Worm (Caenorhabditis elegans): ENCODE data around the gene C04E6.5.

ce11 chrV:5949674-5950149 is 47.8 kb downstream of the C04E6.5 start:
- no peak for TF ChIP-seq saeg-2 (GFP tag; IDR thresholded peaks at IDR 0.05)
- no peak for TF ChIP-seq skn-1 (tag; optimal IDR thresholded peaks at IDR 0.05)
- no peak for TF ChIP-seq ceh-32 (tag; optimal IDR thresholded peaks at IDR 0.05; ENCODE audit: poor library complexity)

Data from whole organism, L4 larva.